Worm (Caenorhabditis elegans): ENCODE results near the gene ZK154.5.

The ZK154.5 gene

DNA sequence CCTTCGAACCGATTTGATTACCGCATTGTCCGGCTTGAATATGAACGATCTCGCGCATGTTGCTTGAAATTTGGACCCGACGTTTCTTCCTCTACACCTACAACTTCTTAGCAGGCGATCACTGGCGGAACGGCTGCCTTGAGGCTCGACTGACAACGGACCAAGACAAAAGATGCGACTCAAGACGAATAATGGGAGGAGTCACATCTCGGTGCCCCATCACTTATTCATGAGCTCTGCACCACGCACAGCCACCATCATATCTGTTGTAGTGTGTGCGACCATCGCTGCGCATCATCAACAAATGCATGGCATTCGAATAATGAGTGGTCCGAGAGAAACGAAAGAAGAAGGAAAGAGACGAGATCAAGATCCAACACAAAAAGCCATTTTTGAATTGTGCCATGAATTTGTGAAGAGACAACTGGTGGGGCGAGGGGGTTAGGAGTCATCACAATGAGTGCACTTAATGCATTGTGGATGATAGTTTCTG, 11.2 kb downstream of the ZK154.5 start, which contains the start of gene mec-7:
mec-7 (minus strand) TSS at position 181 of the 493 bp plus-strand sequence.
- no peak for TF ChIP-seq ces-1 (GFP tag; optimal IDR thresholded peaks at IDR 0.05)
- no peak for TF ChIP-seq sptf-1 (tag; optimal IDR thresholded peaks at IDR 0.05)
- no peak for TF ChIP-seq snpc-4 (tag; optimal IDR thresholded peaks at IDR 0.05)
- TF ChIP-seq blmp-1 (tag; optimal IDR thresholded peaks at IDR 0.05) = no peak
- TF ChIP-seq nhr-28 (tag; optimal IDR thresholded peaks at IDR 0.05) = no peak
- TF ChIP-seq drap-1 (GFP tag; optimal IDR thresholded peaks at IDR 0.05) = no peak

DNA sequence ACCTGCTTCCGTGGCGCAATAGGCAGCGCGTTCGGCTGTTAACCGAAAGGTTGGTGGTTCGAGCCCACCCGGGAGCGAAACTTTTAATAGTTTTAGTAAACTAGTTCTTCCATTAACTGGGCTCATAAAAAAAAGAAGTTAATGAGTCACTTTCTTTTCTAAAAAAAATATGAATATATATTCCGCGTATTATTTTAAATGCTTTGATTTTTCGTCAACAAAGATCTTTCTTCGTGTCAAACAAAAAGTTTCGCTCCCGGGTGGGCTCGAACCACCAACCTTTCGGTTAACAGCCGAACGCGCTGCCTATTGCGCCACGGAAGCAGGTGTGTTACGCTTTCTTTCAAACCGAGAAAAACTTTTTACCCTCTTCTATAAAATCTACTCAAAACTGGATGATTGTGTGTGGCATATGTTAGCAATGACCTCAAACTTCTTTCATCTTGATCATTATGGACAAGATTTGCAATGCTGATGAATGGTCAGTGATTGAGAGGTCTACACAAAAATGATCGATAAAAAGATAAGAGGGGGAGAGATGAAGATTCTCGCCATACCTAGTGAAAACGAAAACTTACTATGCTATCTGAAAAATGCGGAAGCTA, 13.9 kb downstream of the ZK154.5 start:
- no peak for TF ChIP-seq ces-1 (GFP tag; optimal IDR thresholded peaks at IDR 0.05)
- peak; percentile 83 for TF ChIP-seq elt-1 (tag; optimal IDR thresholded peaks at IDR 0.05; ENCODE audit: borderline replicate concordance, insufficient read depth)
- no peak for TF ChIP-seq unc-62 (GFP tag; optimal IDR thresholded peaks at IDR 0.05)
- TF ChIP-seq ceh-43 (GFP tag; optimal IDR thresholded peaks at IDR 0.05) = no peak
- TF ChIP-seq sptf-1 (tag; optimal IDR thresholded peaks at IDR 0.05) = peak; percentile 21
- TF ChIP-seq lin-13 (tag; optimal IDR thresholded peaks at IDR 0.05) = no peak

DNA sequence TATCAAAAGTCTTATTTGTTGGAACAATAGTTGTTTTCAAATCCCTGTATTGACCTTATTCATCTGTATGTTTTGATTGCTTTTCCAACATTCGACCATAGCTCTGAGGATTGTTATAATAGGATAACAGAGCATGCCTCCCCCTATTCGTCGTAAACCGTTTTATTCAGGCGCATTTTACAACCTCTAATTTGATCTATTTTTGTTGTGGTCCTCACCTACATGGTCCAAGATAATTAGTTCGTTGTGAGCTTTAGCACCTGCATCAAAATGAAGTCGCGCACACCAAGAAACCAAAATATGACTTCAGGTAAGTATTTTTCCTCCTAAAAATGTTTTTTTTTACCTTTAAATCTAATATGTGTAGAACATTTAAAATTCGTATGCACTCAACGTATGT, 35.0 kb downstream of the ZK154.5 start, which contains the start of gene deg-1:
deg-1 (plus strand) TSS at position 301 of the 400 bp plus-strand sequence.
- TF ChIP-seq mep-1 (tag; optimal IDR thresholded peaks at IDR 0.05) = no peak
- TF ChIP-seq snpc-4 (tag; optimal IDR thresholded peaks at IDR 0.05) = no peak
- TF ChIP-seq nhr-76 (tag; optimal IDR thresholded peaks at IDR 0.05) = no peak
- TF ChIP-seq ham-2 (GFP tag; optimal IDR thresholded peaks at IDR 0.05) = no peak
- TF ChIP-seq drap-1 (GFP tag; optimal IDR thresholded peaks at IDR 0.05) = no peak
- TF ChIP-seq ces-1 (GFP tag; optimal IDR thresholded peaks at IDR 0.05) = no peak
- TF ChIP-seq hlh-1 (tag; optimal IDR thresholded peaks at IDR 0.05) = no peak
- no peak for TF ChIP-seq cnd-1 (tag; optimal IDR thresholded peaks at IDR 0.05)
- TF ChIP-seq mab-5 (tag; optimal IDR thresholded peaks at IDR 0.05) = no peak
- no peak for TF ChIP-seq unc-39 (tag; optimal IDR thresholded peaks at IDR 0.05)
- no peak for TF ChIP-seq lin-32 (GFP tag; optimal IDR thresholded peaks at IDR 0.05)
- TF ChIP-seq pha-4 (tag; optimal IDR thresholded peaks at IDR 0.05) = no peak
- no peak for TF ChIP-seq sem-2 (GFP tag; optimal IDR thresholded peaks at IDR 0.05)
- no peak for TF ChIP-seq sptf-1 (tag; optimal IDR thresholded peaks at IDR 0.05)
- TF ChIP-seq ceh-43 (GFP tag; optimal IDR thresholded peaks at IDR 0.05) = no peak
- TF ChIP-seq lsy-2 (tag; optimal IDR thresholded peaks at IDR 0.05) = no peak
- TF ChIP-seq blmp-1 (tag; optimal IDR thresholded peaks at IDR 0.05) = no peak
- no peak for TF ChIP-seq nhr-28 (tag; optimal IDR thresholded peaks at IDR 0.05)

DNA sequence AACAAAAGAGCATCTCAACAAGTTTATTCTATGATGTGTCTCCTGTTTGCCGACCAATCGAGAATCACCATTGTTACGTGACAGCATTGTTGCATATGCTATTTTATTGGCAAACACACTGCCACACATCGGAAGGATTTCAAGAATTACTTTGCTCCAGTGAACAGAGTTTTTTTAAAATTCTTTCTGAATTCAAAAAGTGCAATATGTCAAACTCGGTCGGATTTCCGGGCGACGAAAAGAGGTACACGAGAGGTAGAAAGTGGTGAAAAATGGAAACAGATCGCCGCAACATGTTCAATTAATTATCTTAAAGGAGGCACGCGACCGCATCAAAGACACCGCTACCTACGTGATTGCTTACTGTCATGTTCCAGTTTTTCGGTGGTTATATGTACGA, 37.7 kb downstream of the ZK154.5 start:
- no peak for TF ChIP-seq sptf-1 (tag; optimal IDR thresholded peaks at IDR 0.05)
- peak; percentile 35 for TF ChIP-seq nhr-2 (tag; optimal IDR thresholded peaks at IDR 0.05)

DNA sequence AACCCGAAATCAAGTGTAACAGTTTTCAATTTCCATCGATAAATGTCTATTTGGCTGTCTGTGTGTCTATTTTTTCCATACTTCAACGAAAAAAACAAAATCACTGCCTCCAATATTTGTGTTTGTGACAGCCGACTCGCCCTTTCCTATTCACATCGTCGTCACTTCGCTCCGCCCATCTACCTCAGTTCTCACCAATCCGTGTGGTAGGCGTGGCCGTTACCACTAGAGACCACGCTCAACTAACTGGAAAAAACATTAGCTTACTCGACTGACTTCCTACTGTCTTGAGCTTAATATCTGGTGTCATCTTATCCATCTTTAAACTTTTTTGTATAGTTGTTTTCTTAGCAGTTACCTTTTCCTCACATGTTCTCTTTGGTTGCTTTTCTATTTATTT, 42.3 kb downstream of the ZK154.5 start:
- no peak for TF ChIP-seq unc-120 (tag; optimal IDR thresholded peaks at IDR 0.05; ENCODE audit: poor library complexity, severe bottlenecking)
- no peak for TF ChIP-seq lsy-2 (tag; optimal IDR thresholded peaks at IDR 0.05)
- TF ChIP-seq drap-1 (GFP tag; optimal IDR thresholded peaks at IDR 0.05) = no peak
- TF ChIP-seq cnd-1 (tag; optimal IDR thresholded peaks at IDR 0.05) = no peak

DNA sequence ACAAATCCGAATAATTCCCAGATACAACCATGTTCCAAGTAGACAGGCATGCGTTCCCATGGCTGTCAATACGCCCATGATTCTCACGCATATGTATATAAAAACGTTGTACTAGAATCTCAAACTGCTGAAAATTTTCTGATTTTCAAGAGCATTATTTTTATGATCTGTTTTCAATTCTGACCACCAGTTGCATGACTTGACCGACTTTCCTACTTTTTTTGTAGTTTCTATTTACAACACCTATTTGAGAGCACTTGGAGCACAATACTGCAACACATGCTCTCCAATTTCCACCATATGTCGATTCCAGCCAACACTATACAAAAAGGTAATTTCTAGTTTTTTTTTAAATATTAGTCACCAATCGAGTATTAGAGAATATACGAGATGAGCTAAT, 43.8 kb downstream of the ZK154.5 start, which contains the start of gene ref-2:
ref-2 (plus strand) TSS at position 301 of the 400 bp plus-strand sequence.
- TF ChIP-seq pha-4 (tag; optimal IDR thresholded peaks at IDR 0.05) = no peak
- TF ChIP-seq lsy-2 (tag; optimal IDR thresholded peaks at IDR 0.05) = no peak
- no peak for TF ChIP-seq bed-3 (GFP tag; optimal IDR thresholded peaks at IDR 0.05)
- TF ChIP-seq mep-1 (tag; optimal IDR thresholded peaks at IDR 0.05) = no peak
- TF ChIP-seq snpc-4 (tag; optimal IDR thresholded peaks at IDR 0.05) = no peak
- no peak for TF ChIP-seq nhr-76 (tag; optimal IDR thresholded peaks at IDR 0.05)
- no peak for TF ChIP-seq lin-32 (GFP tag; optimal IDR thresholded peaks at IDR 0.05)
- TF ChIP-seq blmp-1 (tag; optimal IDR thresholded peaks at IDR 0.05) = no peak
- TF ChIP-seq sptf-1 (tag; optimal IDR thresholded peaks at IDR 0.05) = no peak
- no peak for TF ChIP-seq elt-1 (tag; optimal IDR thresholded peaks at IDR 0.05; ENCODE audit: borderline replicate concordance, insufficient read depth)
- no peak for TF ChIP-seq mls-2 (tag; optimal IDR thresholded peaks at IDR 0.05)
- TF ChIP-seq ceh-43 (GFP tag; optimal IDR thresholded peaks at IDR 0.05) = no peak
- TF ChIP-seq ceh-39 (tag; optimal IDR thresholded peaks at IDR 0.05) = no peak
- no peak for TF ChIP-seq mab-5 (tag; optimal IDR thresholded peaks at IDR 0.05)
- TF ChIP-seq elt-3 (tag; optimal IDR thresholded peaks at IDR 0.05) = no peak
- no peak for TF ChIP-seq flh-1 (GFP tag; optimal IDR thresholded peaks at IDR 0.05)
- no peak for TF ChIP-seq unc-39 (tag; optimal IDR thresholded peaks at IDR 0.05)
- TF ChIP-seq sem-2 (GFP tag; optimal IDR thresholded peaks at IDR 0.05) = no peak
- no peak for TF ChIP-seq nhr-2 (tag; optimal IDR thresholded peaks at IDR 0.05)
- TF ChIP-seq nhr-12 (tag; optimal IDR thresholded peaks at IDR 0.05) = no peak
